Worm (Caenorhabditis elegans): ENCODE measurements around the gene Y49E10.16.

Gene Y49E10.16

DNA sequence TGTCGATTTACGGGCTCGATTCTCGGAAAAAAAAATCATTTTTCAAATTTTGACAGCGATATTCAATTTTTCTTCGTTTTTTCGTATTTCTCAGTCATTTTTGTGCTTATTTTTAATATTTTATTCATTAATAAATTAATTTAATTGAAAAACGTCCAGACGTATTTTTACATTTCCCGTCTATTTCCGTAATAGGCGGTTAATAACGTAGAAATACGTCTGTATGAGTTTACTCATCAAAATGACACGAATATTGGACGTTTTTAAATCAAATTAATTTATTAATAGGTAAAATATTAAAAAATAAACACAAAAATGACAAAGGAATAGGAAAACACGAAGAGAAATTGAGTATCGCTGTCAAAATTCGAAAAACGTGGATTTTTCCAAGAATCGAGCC, 5.6 kb upstream of the Y49E10.16 start:
- no peak for TF ChIP-seq unc-86 (tag; optimal IDR thresholded peaks at IDR 0.05)
- no peak for TF ChIP-seq zag-1 (tag; optimal IDR thresholded peaks at IDR 0.05)
- TF ChIP-seq efl-1 (optimal IDR thresholded peaks at IDR 0.05), result no peak
- peak in 1 of 2 experiments; percentile 82 for TF ChIP-seq efl-1 (GFP tag; optimal IDR thresholded peaks at IDR 0.05 in 1 of 2)

DNA sequence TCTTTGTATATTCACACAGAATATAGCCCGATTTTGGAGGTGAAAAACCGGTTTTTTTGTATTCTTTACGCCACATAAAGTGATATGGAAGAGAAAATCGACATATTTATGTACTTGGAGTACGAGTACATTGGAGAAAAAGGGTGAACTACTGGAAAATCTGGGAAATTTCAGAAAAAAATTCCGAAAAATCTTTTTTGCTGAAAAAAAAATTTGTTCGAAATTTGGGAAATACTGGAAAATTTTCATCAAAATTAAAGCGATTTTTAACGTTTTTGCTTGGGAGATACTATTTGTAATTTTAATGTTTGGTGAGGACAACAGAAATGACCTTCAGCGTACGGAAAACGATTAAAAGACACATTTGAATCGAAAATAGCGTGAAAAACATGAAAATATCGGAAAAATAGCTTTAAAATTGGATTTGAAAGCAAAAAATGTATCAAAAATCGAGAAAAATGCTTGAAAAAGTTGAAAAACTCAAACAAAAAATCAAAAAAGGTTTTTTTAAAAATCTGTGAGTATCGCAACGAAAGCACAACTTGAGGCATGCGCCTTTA, 4.4 kb upstream of the Y49E10.16 start:
- peak; percentile 70 for TF ChIP-seq tlp-1 (tag; optimal IDR thresholded peaks at IDR 0.05)
- 0 out of 2 replicates have a peak, but pooled peaks have one; percentile 13 for TF ChIP-seq grh-1 (GFP tag; IDR thresholded peaks at IDR 0.05)
- no peak for TF ChIP-seq efl-1 (optimal IDR thresholded peaks at IDR 0.05)
- peak in 1 of 2 experiments; percentile 91 for TF ChIP-seq efl-1 (GFP tag; optimal IDR thresholded peaks at IDR 0.05 in 1 of 2)
- TF ChIP-seq nhr-28 (tag; optimal IDR thresholded peaks at IDR 0.05), result no peak
- peak in 1 of 2 experiments; percentile 15 for TF ChIP-seq lsy-2 (tag; optimal IDR thresholded peaks at IDR 0.05)
- TF ChIP-seq unc-30 (tag; optimal IDR thresholded peaks at IDR 0.05), result no peak

DNA sequence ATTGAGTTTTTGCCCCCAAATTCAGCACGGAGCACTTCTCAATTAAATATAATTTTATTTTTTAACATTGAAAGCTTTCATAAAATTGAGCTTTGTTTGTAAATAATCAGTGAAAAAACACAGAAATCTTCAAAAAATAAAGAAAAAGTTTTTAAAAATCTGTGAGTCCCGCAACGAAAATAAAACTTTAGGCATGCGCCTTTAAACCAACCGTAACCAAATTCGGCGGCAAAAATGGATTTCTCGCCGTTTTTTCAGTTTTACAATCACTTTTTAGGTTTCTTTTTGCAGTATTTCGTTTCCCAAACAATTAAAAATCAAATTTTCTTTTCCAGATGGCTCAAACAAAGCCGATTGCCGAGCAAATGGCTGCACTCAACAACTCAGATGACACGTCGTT, 3.8 kb upstream of the Y49E10.16 start, which contains the start of gene pie-1:
pie-1 (plus strand) TSS at position 336 of the 400 bp plus-strand sequence.
- TF ChIP-seq aly-2 (tag; optimal IDR thresholded peaks at IDR 0.05) (no peak), sup-37 (GFP tag; optimal IDR thresholded peaks at IDR 0.05) (no peak), sox-4 (tag; optimal IDR thresholded peaks at IDR 0.05) (no peak), zip-4 (GFP tag; optimal IDR thresholded peaks at IDR 0.05) (no peak), ama-1 (optimal IDR thresholded peaks at IDR 0.05) (no peak), lir-3 (tag; optimal IDR thresholded peaks at IDR 0.05; ENCODE audit: poor library complexity) (no peak), ets-5 (GFP tag; IDR thresholded peaks at IDR 0.05) (no peak), fkh-10 (GFP tag; optimal IDR thresholded peaks at IDR 0.05) (no peak), elt-3 (tag; optimal IDR thresholded peaks at IDR 0.05) (no peak)

ce11 chrIII:12427527-12428263, 2.6 kb upstream of the Y49E10.16 start:
- TF ChIP-seq sptf-1 (tag; optimal IDR thresholded peaks at IDR 0.05) (no peak), efl-1 (optimal IDR thresholded peaks at IDR 0.05) (no peak), efl-1 (GFP tag; optimal IDR thresholded peaks at IDR 0.05 in 1 of 2) (peak in 1 of 2 experiments; percentile 95)

ce11 chrIII:12428264-12428627, 2.1 kb upstream of the Y49E10.16 start:
- TF ChIP-seq nhr-237 (tag; optimal IDR thresholded peaks at IDR 0.05), result no peak
- no peak for TF ChIP-seq efl-1 (optimal IDR thresholded peaks at IDR 0.05)
- TF ChIP-seq efl-1 (GFP tag; optimal IDR thresholded peaks at IDR 0.05 in 1 of 2), result peak in 1 of 2 experiments; percentile 59

ce11 chrIII:12428799-12429351, 1.4 kb upstream of the Y49E10.16 start:
- TF ChIP-seq alr-1 (tag; optimal IDR thresholded peaks at IDR 0.05; ENCODE audit: borderline replicate concordance), result peak; percentile 67
- no peak for TF ChIP-seq sox-4 (tag; optimal IDR thresholded peaks at IDR 0.05)
- TF ChIP-seq egl-13 (tag; optimal IDR thresholded peaks at IDR 0.05), result no peak
- no peak for TF ChIP-seq unc-30 (tag; optimal IDR thresholded peaks at IDR 0.05)
- no peak for TF ChIP-seq nhr-47 (tag; optimal IDR thresholded peaks at IDR 0.05)

ce11 chrIII:12429579-12430084, 677 bp upstream of the Y49E10.16 start, which contains the start of gene snr-6:
TSS of gene snr-6 (minus strand) at chrIII:12429629.
- TF ChIP-seq nhr-85 (tag), result peak; percentile 33
- no peak for TF ChIP-seq hlh-4 (tag; optimal IDR thresholded peaks at IDR 0.05)
- no peak for TF ChIP-seq unc-62 (GFP tag; optimal IDR thresholded peaks at IDR 0.05)
- TF ChIP-seq ces-1 (GFP tag; optimal IDR thresholded peaks at IDR 0.05), result no peak
- TF ChIP-seq unc-98 (GFP tag; IDR thresholded peaks at IDR 0.05), result no peak
- peak; percentile 98 to 100 for TF ChIP-seq lsy-2 (tag; optimal IDR thresholded peaks at IDR 0.05)
- TF ChIP-seq rnt-1 (tag; optimal IDR thresholded peaks at IDR 0.05), result peak; percentile 80
- peak; percentile 48 to 90 (median 54) for TF ChIP-seq ceh-82 (tag; optimal IDR thresholded peaks at IDR 0.05)
- TF ChIP-seq C04F5.9 (tag; optimal IDR thresholded peaks at IDR 0.05), result peak; percentile 41
- TF ChIP-seq fkh-8 (tag; optimal IDR thresholded peaks at IDR 0.05), result peak; percentile 59
- TF ChIP-seq efl-3 (GFP tag; optimal IDR thresholded peaks at IDR 0.05), result no peak
- peak; percentile 69 for TF ChIP-seq lin-13 (GFP tag; optimal IDR thresholded peaks at IDR 0.05)
- no peak for TF ChIP-seq vab-15 (tag; optimal IDR thresholded peaks at IDR 0.05)
- no peak for TF ChIP-seq hlh-17 (GFP tag; optimal IDR thresholded peaks at IDR 0.05; ENCODE audit: borderline replicate concordance)
- TF ChIP-seq nhr-84 (tag; optimal IDR thresholded peaks at IDR 0.05), result no peak
- TF ChIP-seq snu-23 (GFP tag; optimal IDR thresholded peaks at IDR 0.05), result peak; percentile 85
- peak; percentile 66 for TF ChIP-seq nhr-20 (tag; optimal IDR thresholded peaks at IDR 0.05)
